Worm (Caenorhabditis elegans): Measurements from ENCODE around the gene EEED8.15.

The EEED8.15 gene

DNA sequence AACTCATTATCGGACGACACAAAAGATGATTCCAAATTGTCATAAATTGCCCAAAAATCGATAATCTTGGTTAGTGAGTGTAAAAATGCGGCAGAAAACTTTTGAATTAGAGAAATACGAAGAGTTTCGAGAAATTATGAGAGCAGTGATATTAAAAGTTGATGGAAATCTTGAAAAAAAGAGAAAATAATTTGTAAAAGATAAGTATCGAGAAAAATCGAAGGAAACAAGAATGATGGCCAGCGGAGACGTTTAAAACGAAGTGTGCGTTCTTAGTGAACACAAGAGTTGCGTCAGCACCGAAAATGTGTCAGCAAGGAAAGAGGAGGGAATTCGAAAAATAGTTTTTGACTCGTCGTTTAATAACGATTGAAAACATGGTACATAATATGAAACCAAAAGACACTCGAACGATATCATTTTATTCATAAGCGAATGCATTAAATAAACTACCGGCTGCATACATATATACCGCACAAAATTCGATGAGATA, 29.2 kb upstream of the EEED8.15 start, which contains the start of gene ndx-6 (continued):
- TF ChIP-seq mes-2 (tag; optimal IDR thresholded peaks at IDR 0.05; ENCODE audit: poor library complexity, severe bottlenecking) (peak; percentile 91), fos-1 (tag; optimal IDR thresholded peaks at IDR 0.05) (no peak), unc-62 (GFP tag; optimal IDR thresholded peaks at IDR 0.05 in 1 of 2) (peak in 1 of 2 experiments; percentile 89), unc-62 (tag; optimal IDR thresholded peaks at IDR 0.05) (no peak), lin-1 (GFP tag; IDR thresholded peaks at IDR 0.05) (no peak), nhr-28 (tag; optimal IDR thresholded peaks at IDR 0.05) (peak; percentile 49), lin-15B (tag; optimal IDR thresholded peaks at IDR 0.05) (peak; percentile 22), ctbp-1 (GFP tag; IDR thresholded peaks at IDR 0.05) (0 out of 2 replicates have a peak, but pooled peaks have one; percentile 23), jun-1 (tag; optimal IDR thresholded peaks at IDR 0.05) (peak; percentile 26), nhr-10 (tag; optimal IDR thresholded peaks at IDR 0.05) (no peak), daf-16 (GFP tag; optimal IDR thresholded peaks at IDR 0.05) (no peak), daf-16 (tag; optimal IDR thresholded peaks at IDR 0.05) (peak; percentile 47), ceh-44 (GFP tag; IDR thresholded peaks at IDR 0.05) (no peak), nhr-11 (tag; optimal IDR thresholded peaks at IDR 0.05) (peak; percentile 71), ceh-20 (GFP tag; IDR thresholded peaks at IDR 0.05) (peak; percentile 58; the same call in 1 of the 2 replicates), ceh-32 (tag; optimal IDR thresholded peaks at IDR 0.05; ENCODE audit: poor library complexity) (no peak), F37D6.2 (tag; optimal IDR thresholded peaks at IDR 0.05) (peak; percentile 31), nhr-42 (GFP tag; IDR thresholded peaks at IDR 0.05) (0 out of 2 replicates have a peak, but pooled peaks have one; percentile 64), dpl-1 (GFP tag; optimal IDR thresholded peaks at IDR 0.05) (peak; percentile 99)

DNA sequence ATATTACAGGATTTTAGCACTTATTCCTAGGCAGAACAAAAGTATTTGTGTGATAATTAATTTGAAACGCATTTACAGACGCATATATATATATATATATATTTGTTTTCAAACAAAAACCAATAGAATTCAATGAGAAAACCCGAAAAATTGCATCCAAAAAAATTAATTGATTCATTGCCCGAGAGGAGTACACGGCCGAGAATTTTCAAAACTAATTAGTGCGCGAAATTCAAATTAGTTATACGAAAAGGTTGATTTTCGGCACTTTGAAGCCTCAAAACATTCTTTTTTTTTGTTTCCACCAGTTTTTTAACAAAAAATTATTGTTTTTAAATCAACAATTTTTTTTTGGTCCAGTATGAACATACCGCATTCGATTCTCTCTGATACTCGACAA, 27.6 kb upstream of the EEED8.15 start:
- peak; percentile 55 for TF ChIP-seq dpl-1 (GFP tag; optimal IDR thresholded peaks at IDR 0.05)
- no peak for TF ChIP-seq nhr-6 (tag; optimal IDR thresholded peaks at IDR 0.05)

DNA sequence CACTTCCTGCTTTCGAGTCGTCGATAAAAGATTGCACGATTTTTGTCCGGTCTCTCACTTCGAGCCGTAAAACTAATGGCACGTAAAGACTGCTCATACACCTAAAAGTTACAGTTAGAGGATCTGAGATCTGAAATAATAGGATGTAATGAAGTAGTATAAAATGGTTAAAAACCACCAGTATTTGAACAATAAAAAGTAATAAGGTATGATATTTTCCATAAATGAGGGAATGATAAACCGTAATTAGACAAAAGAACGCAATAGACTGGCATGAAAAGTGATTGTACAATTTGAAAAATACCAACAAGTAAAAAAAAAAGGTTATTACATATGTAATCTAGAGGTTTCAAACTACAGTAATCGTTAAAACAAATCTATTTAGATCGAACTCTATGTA, 25.9 kb upstream of the EEED8.15 start, which contains the start of gene brap-2:
Gene brap-2, minus strand, starts transcription at position 101 of the 400 bp plus-strand sequence.
- TF ChIP-seq Y48G9A.11 (GFP tag; IDR thresholded peaks at IDR 0.05), result no peak
- peak; percentile 11 for TF ChIP-seq aha-1 (tag)

DNA sequence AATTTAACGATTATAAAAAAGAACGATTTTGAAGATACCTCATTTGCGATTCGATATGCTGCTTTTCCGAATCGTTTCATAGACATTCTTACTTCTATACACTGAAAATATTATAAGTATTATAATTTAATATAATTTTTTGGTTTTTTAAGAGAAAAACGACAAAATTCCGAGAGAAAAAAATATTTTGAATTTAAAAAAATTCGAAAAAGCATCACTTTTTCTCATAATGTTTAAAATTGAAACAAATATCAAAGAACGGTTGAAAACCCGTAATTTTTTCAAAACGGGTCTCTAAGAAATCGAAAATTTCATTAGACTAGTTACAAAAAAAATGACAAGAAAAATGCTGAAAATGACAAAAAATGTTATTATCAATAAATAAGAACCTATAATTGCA, 23.4 kb upstream of the EEED8.15 start, which contains the start of gene pink-1:
Gene pink-1, minus strand, starts transcription at position 101 of the 400 bp plus-strand sequence.
- TF ChIP-seq lin-38 (GFP tag; IDR thresholded peaks at IDR 0.05) (0 out of 2 replicates have a peak, but pooled peaks have one; percentile 17), nhr-6 (tag; optimal IDR thresholded peaks at IDR 0.05) (no peak)

DNA sequence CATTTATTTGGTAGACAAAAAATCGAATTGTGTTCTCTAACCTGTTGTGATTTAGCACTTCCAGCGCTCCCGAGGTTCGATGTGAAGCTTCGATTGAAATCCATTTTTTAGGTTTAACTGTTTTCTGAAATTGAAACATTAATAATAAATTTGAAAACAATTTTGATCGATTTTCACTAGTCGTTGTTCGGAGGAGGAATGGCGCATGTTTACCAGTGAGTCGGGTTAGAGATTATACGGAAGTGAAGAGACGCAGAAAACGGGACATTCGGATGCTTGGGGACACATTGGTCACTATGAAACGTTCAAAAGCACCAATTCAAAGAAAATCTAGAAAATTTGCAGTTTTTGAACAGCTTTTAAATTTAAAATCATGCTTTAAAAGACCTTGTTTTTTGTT, 20.2 kb upstream of the EEED8.15 start, which contains the start of gene fbxl-3:
Gene fbxl-3, minus strand, starts transcription at position 124 of the 400 bp plus-strand sequence.
- no peak for TF ChIP-seq lir-3 (tag; optimal IDR thresholded peaks at IDR 0.05)
- no peak for TF ChIP-seq set-16 (GFP tag; IDR thresholded peaks at IDR 0.05)
- no peak for TF ChIP-seq Y5F2A.4 (GFP tag; optimal IDR thresholded peaks at IDR 0.05)
- TF ChIP-seq daf-16 (GFP tag; optimal IDR thresholded peaks at IDR 0.05), result no peak
- TF ChIP-seq daf-16 (tag; optimal IDR thresholded peaks at IDR 0.05), result peak; percentile 61
- TF ChIP-seq unc-130 (GFP tag; optimal IDR thresholded peaks at IDR 0.05), result no peak
- no peak for TF ChIP-seq spr-1 (tag; optimal IDR thresholded peaks at IDR 0.05)
- TF ChIP-seq snpc-4 (tag; optimal IDR thresholded peaks at IDR 0.05), result no peak
- TF ChIP-seq nhr-28 (tag; optimal IDR thresholded peaks at IDR 0.05), result peak; percentile 2
- no peak for TF ChIP-seq nhr-41 (GFP tag; IDR thresholded peaks at IDR 0.05)
- TF ChIP-seq lsy-2 (tag; optimal IDR thresholded peaks at IDR 0.05), result no peak
- TF ChIP-seq egl-43 (GFP tag; IDR thresholded peaks at IDR 0.05), result no peak
- peak; percentile 11 for TF ChIP-seq hlh-11 (tag; optimal IDR thresholded peaks at IDR 0.05)

Measured in whole organism, L4 larva.